Worm (Caenorhabditis elegans) whole organism, L4/young adult: ENCODE data around the gene F21A3.11.

ENCODE experiments used
- W03F9.2 ChIP-seq: fragments of 150-350 bp; optimal IDR thresholded peaks from 2 replicates; lab custom pipeline; 2014; ENCODE audit warnings: missing biosample characterization, missing genetic modification characterization
- him-1 ChIP-seq: sonication (generic microtip); optimal IDR thresholded peaks from 2 replicates; lab custom pipeline; 2016; ENCODE audit warnings: missing genotype, missing genetic modification reagents, missing genetic modification characterization, missing compliant biosample characterization

DNA sequence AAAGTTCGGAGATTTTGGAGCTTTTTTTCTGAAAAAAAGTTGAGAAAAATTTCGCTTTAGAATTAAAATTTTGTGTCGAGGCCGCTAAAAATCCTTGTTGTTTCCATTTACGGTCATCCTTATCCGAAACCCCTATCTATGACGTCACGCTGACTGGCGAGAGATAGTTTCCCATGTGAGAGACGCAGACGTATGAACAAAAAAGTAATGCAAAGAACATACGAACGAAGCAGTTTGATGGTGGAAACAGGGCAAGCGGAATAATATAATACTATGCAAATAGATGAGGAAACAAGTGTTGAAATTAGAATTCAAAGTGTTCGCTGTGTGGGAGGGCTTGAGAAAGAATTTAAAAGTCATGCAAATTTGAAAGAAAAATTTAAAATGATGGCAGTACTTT lies 33.9 kb downstream of the F21A3.11 start:
- no peak for TF ChIP-seq W03F9.2 (tag; lab: Kevin White, UChicago)
- no peak for TF ChIP-seq him-1 (tag; lab: Kevin White, UChicago)
